Fruit fly (Drosophila melanogaster): Measurements from ENCODE around the gene Nsf2.

dm6 chr3R:13788672-13789071 is 49.1 kb downstream of the Nsf2 start:
- no peak for TF ChIP-seq cnc (optimal IDR thresholded peaks at IDR 0.05)
- TF ChIP-seq CG7101 (tag; optimal IDR thresholded peaks at IDR 0.05), result no peak
- no peak for TF ChIP-seq Hr96 (GFP tag; optimal IDR thresholded peaks at IDR 0.05)
- no peak for TF ChIP-seq ovo (GFP tag; optimal IDR thresholded peaks at IDR 0.05)

All from whole organism, adult.